Fruit fly (Drosophila melanogaster) whole organism, embryonic: Measurements from ENCODE around the gene CG5235.

Experiments used
- Antp ChIP-seq: fragments of 200-800 bp; sonication (Bioruptor generic); optimal IDR thresholded peaks from 3 replicates; lab custom pipeline; 2016; ENCODE audit warnings: missing biosample characterization, missing genetic modification characterization
- Asciz ChIP-seq: fragments of 200-800 bp; sonication (Bioruptor generic); optimal IDR thresholded peaks from 2 replicates; lab custom pipeline; 2017; ENCODE audit warnings: missing biosample characterization, mild to moderate bottlenecking, missing genetic modification characterization, missing genetic modification reagents
- CG10274 ChIP-seq: fragments of 200-800 bp; sonication (Bioruptor generic); optimal IDR thresholded peaks from 3 replicates; lab custom pipeline; 2017; ENCODE audit warnings: missing biosample characterization, mild to moderate bottlenecking, missing genetic modification characterization
- CG10654 ChIP-seq: fragments of 200-800 bp; sonication (Bioruptor generic); optimal IDR thresholded peaks from 2 replicates; lab custom pipeline; 2016; ENCODE audit warnings: missing biosample characterization, missing genetic modification characterization
- CG11456 ChIP-seq: fragments of 200-800 bp; sonication (Bioruptor generic); IDR thresholded peaks from 3 replicates; pipeline ENCODE4 v1.3.6; 2022; ENCODE audit warnings: missing biosample characterization, missing genetic modification characterization
- CG15479 ChIP-seq: fragments of 200-800 bp; sonication (Bioruptor generic); optimal IDR thresholded peaks from 3 replicates; lab custom pipeline; 2019; ENCODE audit warnings: missing biosample characterization, mild to moderate bottlenecking, missing genetic modification characterization, moderate library complexity
- CG17359 ChIP-seq: fragments of 200-800 bp; sonication (Bioruptor generic); optimal IDR thresholded peaks from 3 replicates; lab custom pipeline; 2018; ENCODE audit warnings: missing biosample characterization, mild to moderate bottlenecking, missing genetic modification characterization, moderate library complexity
- CG17912 ChIP-seq: fragments of 200-800 bp; sonication (Bioruptor generic); optimal IDR thresholded peaks from 2 replicates; lab custom pipeline; 2018; ENCODE audit warnings: missing biosample characterization, mild to moderate bottlenecking, missing genetic modification characterization
- CG2199 ChIP-seq: fragments of 200-800 bp; sonication (Bioruptor generic); IDR thresholded peaks from 3 replicates; pipeline ENCODE4 v1.3.6; 2022; ENCODE audit warnings: missing biosample characterization, missing genetic modification characterization
- CG43689 ChIP-seq: fragments of 200-800 bp; sonication (Bioruptor generic); IDR thresholded peaks from 2 replicates; pipeline ENCODE4 v1.3.6; 2022; ENCODE audit warnings: missing biosample characterization, missing genetic modification characterization
- CG4730 ChIP-seq: fragments of 200-800 bp; sonication (Bioruptor generic); IDR thresholded peaks from 2 replicates; pipeline ENCODE4 v1.3.6; 2022; ENCODE audit warnings: missing biosample characterization, missing genetic modification characterization
- CG5245 ChIP-seq: fragments of 200-800 bp; sonication (Bioruptor generic); optimal IDR thresholded peaks from 3 replicates; lab custom pipeline; 2016; ENCODE audit warnings: missing biosample characterization, missing genetic modification characterization
- CG7357 ChIP-seq: fragments of 200-800 bp; sonication (Bioruptor generic); IDR thresholded peaks from 3 replicates; pipeline ENCODE4 v1.3.6; 2022; ENCODE audit warnings: missing biosample characterization, missing genetic modification characterization
- CG8089 ChIP-seq: fragments of 200-800 bp; sonication (Bioruptor generic); optimal IDR thresholded peaks from 3 replicates; lab custom pipeline; 2016; ENCODE audit warnings: missing biosample characterization, missing genetic modification characterization
- CG8924 ChIP-seq: fragments of 200-800 bp; optimal IDR thresholded peaks from 3 replicates; lab custom pipeline; 2019; ENCODE audit warnings: missing biosample characterization, mild to moderate bottlenecking, missing genetic modification characterization, moderate library complexity
- CrebB ChIP-seq: fragments of 200-800 bp; sonication (Bioruptor generic); optimal IDR thresholded peaks from 3 replicates; lab custom pipeline; 2018; ENCODE audit warnings: missing biosample characterization, mild to moderate bottlenecking, missing genetic modification characterization
- Fer3 ChIP-seq: fragments of 200-800 bp; sonication (Bioruptor generic); optimal IDR thresholded peaks from 2 replicates; lab custom pipeline; 2018; ENCODE audit warnings: missing biosample characterization, mild to moderate bottlenecking, missing genetic modification characterization, moderate library complexity
- Hr51 ChIP-seq, 2 experiments: fragments of 200-800 bp; sonication (Bioruptor generic); optimal IDR thresholded peaks; 2 replicates in 1 of 2; 3 replicates in 1 of 2; lab custom pipeline; 2016 to 2018; ENCODE audit warnings: missing biosample characterization in 2 of 2, missing genetic modification characterization in 2 of 2, mild to moderate bottlenecking in 1 of 2, moderate library complexity in 1 of 2
- Neu2 ChIP-seq: fragments of 200-800 bp; sonication (Bioruptor generic); optimal IDR thresholded peaks from 3 replicates; lab custom pipeline; 2016; ENCODE audit warnings: missing biosample characterization, missing genetic modification characterization, borderline replicate concordance
- Tbp ChIP-seq: fragments of >200 bp; optimal IDR thresholded peaks from 2 replicates; lab custom pipeline; 2018; ENCODE audit warnings: missing biosample characterization, missing genetic modification characterization
- al ChIP-seq: fragments of 200-800 bp; sonication (Bioruptor generic); IDR thresholded peaks from 2 replicates; pipeline ENCODE4 v1.3.6; 2022; ENCODE audit warnings: missing biosample characterization, missing genetic modification characterization
- bab2 ChIP-seq: fragments of 200-800 bp; sonication (Bioruptor generic); optimal IDR thresholded peaks from 2 replicates; lab custom pipeline; 2016; ENCODE audit warnings: missing biosample characterization, missing genetic modification characterization
- bowl ChIP-seq: fragments of 200-800 bp; sonication (Bioruptor generic); IDR thresholded peaks from 2 replicates; pipeline ENCODE4 v1.3.6; 2022; ENCODE audit warnings: missing biosample characterization, missing genetic modification characterization
- chif ChIP-seq, 2 experiments: fragments of 200-800 bp; sonication (Bioruptor generic); optimal IDR thresholded peaks; 3 replicates each; lab custom pipeline; 2016; ENCODE audit warnings: missing biosample characterization in 2 of 2, missing genetic modification characterization in 2 of 2
- chinmo ChIP-seq: fragments of 200-800 bp; sonication (Bioruptor generic); IDR thresholded peaks from 4 replicates; pipeline ENCODE4 v1.3.6; 2022; ENCODE audit warnings: missing biosample characterization, missing genetic modification characterization; ENCODE audit not compliant: partially characterized antibody
- cwo ChIP-seq: fragments of 200-800 bp; sonication (Bioruptor generic); optimal IDR thresholded peaks from 3 replicates; lab custom pipeline; 2017; ENCODE audit warnings: missing biosample characterization, missing genetic modification characterization, mild to moderate bottlenecking, moderate library complexity, missing genetic modification reagents
- dimm ChIP-seq: fragments of 200-800 bp; sonication (Bioruptor generic); IDR thresholded peaks from 2 replicates; pipeline ENCODE4 v1.3.6; 2022; ENCODE audit warnings: missing biosample characterization, missing genetic modification characterization
- exex ChIP-seq: fragments of 200-800 bp; sonication (Bioruptor generic); optimal IDR thresholded peaks from 4 replicates; lab custom pipeline; 2018; ENCODE audit warnings: missing biosample characterization, mild to moderate bottlenecking, missing genetic modification characterization, moderate library complexity
- fd96Cb ChIP-seq: fragments of 200-800 bp; sonication (Bioruptor generic); optimal IDR thresholded peaks from 2 replicates; lab custom pipeline; 2018; ENCODE audit warnings: missing biosample characterization, mild to moderate bottlenecking, missing genetic modification characterization, moderate library complexity
- gcm2 ChIP-seq: fragments of 200-800 bp; sonication (Bioruptor generic); optimal IDR thresholded peaks from 2 replicates; lab custom pipeline; 2016; ENCODE audit warnings: missing biosample characterization, missing genetic modification characterization
- hth ChIP-seq: fragments of >200 bp; optimal IDR thresholded peaks from 2 replicates; lab custom pipeline; 2017; ENCODE audit warnings: inconsistent platforms
- insv ChIP-seq, 2 experiments: fragments of 200-800 bp; sonication (Bioruptor generic); optimal IDR thresholded peaks; 3 replicates each; lab custom pipeline; 2016 to 2018; ENCODE audit warnings: missing biosample characterization in 2 of 2, missing genetic modification characterization in 2 of 2
- jumu ChIP-seq: fragments of 200-800 bp; sonication (Bioruptor generic); optimal IDR thresholded peaks from 3 replicates; lab custom pipeline; 2016; ENCODE audit warnings: missing biosample characterization, missing genetic modification characterization
- knrl ChIP-seq: fragments of 200-800 bp; sonication (Bioruptor generic); IDR thresholded peaks from 3 replicates; pipeline ENCODE4 v1.3.6; 2022; ENCODE audit warnings: missing biosample characterization, missing genetic modification characterization; ENCODE audit not compliant: partially characterized antibody
- lbe ChIP-seq: fragments of 200-800 bp; sonication (Bioruptor generic); optimal IDR thresholded peaks from 2 replicates; lab custom pipeline; 2016; ENCODE audit warnings: missing biosample characterization, mild to moderate bottlenecking, missing genetic modification characterization
- lola ChIP-seq, 3 experiments: fragments of >200 bp in 2 of 3; fragments of 200-800 bp in 1 of 3; sonication (Bioruptor generic) in 1 of 3; optimal IDR thresholded peaks; 2 replicates each; lab custom pipeline; 2017 to 2019; ENCODE audit warnings: missing biosample characterization in 3 of 3, missing genetic modification characterization in 3 of 3, mild to moderate bottlenecking in 1 of 3, moderate library complexity in 1 of 3
- nau ChIP-seq: fragments of 200-800 bp; sonication (Bioruptor generic); optimal IDR thresholded peaks from 3 replicates; lab custom pipeline; 2017; ENCODE audit warnings: missing biosample characterization, mild to moderate bottlenecking, missing genetic modification characterization, missing genetic modification reagents
- p53 ChIP-seq: fragments of 200-800 bp; sonication (Bioruptor generic); optimal IDR thresholded peaks from 2 replicates; lab custom pipeline; 2016; ENCODE audit warnings: missing biosample characterization, missing genetic modification characterization
- pnt ChIP-seq: fragments of 200-800 bp; sonication (Bioruptor generic); optimal IDR thresholded peaks from 3 replicates; lab custom pipeline; 2016; ENCODE audit warnings: missing biosample characterization, missing genetic modification characterization
- prd ChIP-seq, 3 experiments: fragments of >200 bp in 2 of 3; fragments of 200-800 bp in 1 of 3; sonication (Bioruptor generic) in 1 of 3; optimal IDR thresholded peaks in 2 of 3; IDR thresholded peaks in 1 of 3; 2 replicates in 2 of 3; 3 replicates in 1 of 3; pipeline versions ENCODE4 v1.3.6 to Lab custom; 2017 to 2022; ENCODE audit warnings: missing biosample characterization in 1 of 3, missing genetic modification characterization in 1 of 3
- row ChIP-seq: fragments of 200-800 bp; sonication (Bioruptor generic); IDR thresholded peaks from 3 replicates; pipeline ENCODE4 v1.3.6; 2022; ENCODE audit warnings: missing biosample characterization, missing genetic modification characterization
- sd ChIP-seq: fragments of 200-800 bp; sonication (Bioruptor generic); optimal IDR thresholded peaks from 3 replicates; lab custom pipeline; 2018; ENCODE audit warnings: missing biosample characterization, mild to moderate bottlenecking, missing genetic modification characterization, moderate library complexity
- slp2 ChIP-seq: fragments of 200-800 bp; sonication (Bioruptor generic); optimal IDR thresholded peaks from 2 replicates; lab custom pipeline; 2016; ENCODE audit warnings: missing biosample characterization, missing genetic modification characterization
- sr ChIP-seq: fragments of 200-800 bp; sonication (Bioruptor generic); IDR thresholded peaks from 3 replicates; pipeline ENCODE4 v1.3.6; 2022; ENCODE audit warnings: missing biosample characterization, missing genetic modification characterization
- trh ChIP-seq: fragments of 200-800 bp; sonication (Bioruptor generic); optimal IDR thresholded peaks from 2 replicates; lab custom pipeline; 2016; ENCODE audit warnings: missing biosample characterization, missing genetic modification characterization
- tx ChIP-seq: fragments of 200-800 bp; sonication (Bioruptor generic); optimal IDR thresholded peaks from 2 replicates; lab custom pipeline; 2016; ENCODE audit warnings: missing biosample characterization, missing genetic modification characterization
- wek ChIP-seq: fragments of 200-800 bp; sonication (Bioruptor generic); optimal IDR thresholded peaks from 3 replicates; lab custom pipeline; 2018; ENCODE audit warnings: missing biosample characterization, mild to moderate bottlenecking, missing genetic modification characterization, moderate library complexity
- zen ChIP-seq: fragments of 200-800 bp; sonication (Bioruptor generic); optimal IDR thresholded peaks from 3 replicates; lab custom pipeline; 2018; ENCODE audit warnings: missing biosample characterization, mild to moderate bottlenecking, missing genetic modification characterization, moderate library complexity

The CG5235 gene

DNA sequence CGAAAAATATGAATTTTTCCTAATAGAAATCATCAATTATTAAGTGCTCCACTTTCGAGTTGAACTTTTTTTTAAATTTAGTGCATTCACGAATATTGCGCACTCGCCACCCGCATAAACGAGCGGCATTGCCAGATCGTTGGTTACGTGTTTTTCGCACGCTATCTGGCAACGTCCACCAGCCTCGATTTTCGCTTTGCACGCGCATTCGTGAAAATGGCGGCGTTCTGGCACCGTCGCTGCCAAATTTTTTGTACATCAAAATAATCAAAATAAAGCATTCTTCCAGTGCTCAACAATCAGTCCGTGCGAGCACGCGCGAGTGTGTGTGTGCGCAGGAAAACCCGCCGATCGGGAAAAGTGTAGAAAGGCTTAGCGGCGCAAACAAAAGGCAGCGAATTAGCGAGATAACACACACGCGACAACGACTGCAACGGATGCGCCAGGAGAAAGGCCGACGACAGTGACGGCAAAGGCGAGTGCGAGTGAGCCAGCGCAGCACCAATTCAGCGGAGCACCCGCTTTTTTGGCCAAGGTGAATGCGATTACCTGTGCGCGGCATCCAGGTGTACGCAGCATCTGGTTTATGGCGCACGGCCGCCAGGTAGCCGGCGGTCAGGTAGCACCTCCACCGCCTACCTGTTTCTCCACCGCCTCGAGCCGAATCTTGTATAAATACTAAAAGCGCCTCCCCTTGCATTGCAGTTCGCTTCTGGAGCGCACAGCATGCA, 23.6 kb upstream of the CG5235 start (continued):
- no peak for TF ChIP-seq gcm2
- peak; percentile 69 for TF ChIP-seq fd96Cb (tag; lab: Kevin White, UChicago)
- no peak for TF ChIP-seq CG17912 (GFP tag; lab: Kevin White, UChicago)
- peak; percentile 99 for TF ChIP-seq CG15479
- peak; percentile 79; the same call in 2 of the 4 replicates for TF ChIP-seq chinmo (GFP tag; lab: Robert Waterston, UW)
- peak; percentile 75 to 77 for TF ChIP-seq chif (GFP tag; optimal IDR thresholded peaks at IDR 0.05; lab: Kevin White, UChicago)
- no peak for TF ChIP-seq bowl (GFP tag; lab: Robert Waterston, UW)
- TF ChIP-seq Fer3 (tag; lab: Kevin White, UChicago) = no peak
- no peak for TF ChIP-seq Asciz (GFP tag; lab: Kevin White, UChicago)
- TF ChIP-seq lola (GFP tag; optimal IDR thresholded peaks at IDR 0.05; lab: Kevin White, UChicago) = peak in 1 of 3 experiments; percentile 66
- TF ChIP-seq row (GFP tag; lab: Robert Waterston, UW) = peak; percentile 91
- no peak for TF ChIP-seq Tbp (GFP tag; lab: Kevin White, UChicago)
- TF ChIP-seq Hr51 (GFP tag; optimal IDR thresholded peaks at IDR 0.05; lab: Kevin White, UChicago) = peak in 1 of 2 experiments; percentile 76
- peak; percentile 71 for TF ChIP-seq al (GFP tag; lab: Robert Waterston, UW)
- TF ChIP-seq CG17359 = peak; percentile 73
- TF ChIP-seq CG8089 (GFP tag; lab: Kevin White, UChicago) = peak; percentile 50
- peak; percentile 85 for TF ChIP-seq jumu (GFP tag; lab: Kevin White, UChicago)
- peak; percentile 83 for TF ChIP-seq tx
- peak; percentile 73 for TF ChIP-seq knrl (GFP tag; lab: Robert Waterston, UW)
- TF ChIP-seq pnt (GFP tag; lab: Kevin White, UChicago) = peak; percentile 75
- TF ChIP-seq CG7357 (GFP tag; lab: Robert Waterston, UW) = peak; percentile 19; the same call in 1 of the 3 replicates
- no peak for TF ChIP-seq prd (optimal IDR thresholded peaks at IDR 0.05; lab: Kevin White, UChicago)
- peak; percentile 82 for TF ChIP-seq prd (GFP tag; IDR thresholded peaks at IDR 0.05; lab: Robert Waterston, UW)
- TF ChIP-seq CG8924 (tag; lab: Kevin White, UChicago) = peak; percentile 91
- TF ChIP-seq wek (GFP tag; lab: Kevin White, UChicago) = no peak
- TF ChIP-seq bab2 (GFP tag; lab: Kevin White, UChicago) = peak; percentile 89
- TF ChIP-seq dimm = peak; percentile 45; the same call in 1 of the 2 replicates
- TF ChIP-seq p53 (GFP tag; lab: Kevin White, UChicago) = peak; percentile 72
- peak; percentile 78; the same call in 2 of the 3 replicates for TF ChIP-seq CG2199 (GFP tag; lab: Robert Waterston, UW)
- peak; percentile 65 for TF ChIP-seq slp2 (GFP tag; lab: Kevin White, UChicago)
- TF ChIP-seq nau (GFP tag; lab: Kevin White, UChicago) = no peak
- no peak for TF ChIP-seq CG43689 (GFP tag; lab: Robert Waterston, UW)
- peak; percentile 77 for TF ChIP-seq CG10654 (GFP tag; lab: Kevin White, UChicago)
- TF ChIP-seq lbe = peak; percentile 94
- peak; percentile 26; the same call in 1 of the 3 replicates for TF ChIP-seq sr (GFP tag; lab: Robert Waterston, UW)
- no peak for TF ChIP-seq Neu2
- TF ChIP-seq trh (GFP tag; lab: Kevin White, UChicago) = peak; percentile 70
- TF ChIP-seq zen (tag; lab: Kevin White, UChicago) = peak; percentile 9
- TF ChIP-seq CG5245 (GFP tag; lab: Kevin White, UChicago) = peak; percentile 59
- TF ChIP-seq CG11456 (GFP tag; lab: Robert Waterston, UW) = peak; percentile 83
- TF ChIP-seq CrebB (tag; lab: Kevin White, UChicago) = peak; percentile 48
- peak; percentile 80 for TF ChIP-seq cwo (GFP tag; lab: Kevin White, UChicago)
- no peak for TF ChIP-seq sd (tag; lab: Kevin White, UChicago)
- TF ChIP-seq Antp (GFP tag; lab: Kevin White, UChicago) = peak; percentile 88
- TF ChIP-seq hth = no peak
- peak; percentile 30 for TF ChIP-seq CG10274
- peak; percentile 64 for TF ChIP-seq exex (tag; lab: Kevin White, UChicago)
- TF ChIP-seq CG4730 = peak; percentile 52; the same call in 1 of the 2 replicates
- TF ChIP-seq insv (GFP tag; optimal IDR thresholded peaks at IDR 0.05; lab: Kevin White, UChicago) = peak; percentile 12 to 65
